Worm (Caenorhabditis elegans) whole organism, L1 larva: ENCODE measurements around the gene prp-8.
A peak's percentile ranks its signal among the peaks of the same experiment; 100 is the strongest.

Experiments
- aha-1 ChIP-seq: fragments of 150-350 bp; optimal IDR thresholded peaks from 2 replicates; lab custom pipeline; 2014; ENCODE audit warnings: missing biosample characterization, missing genetic modification characterization
- blmp-1 ChIP-seq: fragments of 150-350 bp; optimal IDR thresholded peaks from 2 replicates; lab custom pipeline; 2014; ENCODE audit warnings: missing biosample characterization, missing genetic modification characterization
- fos-1 ChIP-seq: fragments of 150-350 bp; optimal IDR thresholded peaks from 2 replicates; lab custom pipeline; 2014; ENCODE audit warnings: missing biosample characterization, missing genetic modification characterization
- lsy-2 ChIP-seq, 2 experiments: fragments of 150-350 bp; optimal IDR thresholded peaks; 2 replicates each; lab custom pipeline; 2014; ENCODE audit warnings: missing biosample characterization in 2 of 2, missing genetic modification characterization in 2 of 2
- nhr-12 ChIP-seq: sonication (generic microtip); optimal IDR thresholded peaks from 2 replicates; lab custom pipeline; 2017; ENCODE audit warnings: missing biosample characterization, missing genetic modification characterization
- pag-3 ChIP-seq: sonication (generic microtip); optimal IDR thresholded peaks from 2 replicates; lab custom pipeline; 2017; ENCODE audit warnings: missing genetic modification characterization, mild to moderate bottlenecking, missing compliant biosample characterization, antibody characterized with exemption, borderline replicate concordance; ENCODE audit not compliant: insufficient read depth
- tbx-2 ChIP-seq: sonication (generic microtip); optimal IDR thresholded peaks from 2 replicates; lab custom pipeline; 2016; ENCODE audit warnings: missing genetic modification characterization, missing compliant biosample characterization
- unc-62 ChIP-seq: fragments of 150-350 bp; optimal IDR thresholded peaks from 2 replicates; lab custom pipeline; 2014; ENCODE audit warnings: missing biosample characterization, missing genetic modification reagents, missing genetic modification characterization
- ztf-4 ChIP-seq: fragments of 150-350 bp; optimal IDR thresholded peaks from 2 replicates; lab custom pipeline; 2014; ENCODE audit warnings: missing biosample characterization, missing genetic modification characterization

DNA sequence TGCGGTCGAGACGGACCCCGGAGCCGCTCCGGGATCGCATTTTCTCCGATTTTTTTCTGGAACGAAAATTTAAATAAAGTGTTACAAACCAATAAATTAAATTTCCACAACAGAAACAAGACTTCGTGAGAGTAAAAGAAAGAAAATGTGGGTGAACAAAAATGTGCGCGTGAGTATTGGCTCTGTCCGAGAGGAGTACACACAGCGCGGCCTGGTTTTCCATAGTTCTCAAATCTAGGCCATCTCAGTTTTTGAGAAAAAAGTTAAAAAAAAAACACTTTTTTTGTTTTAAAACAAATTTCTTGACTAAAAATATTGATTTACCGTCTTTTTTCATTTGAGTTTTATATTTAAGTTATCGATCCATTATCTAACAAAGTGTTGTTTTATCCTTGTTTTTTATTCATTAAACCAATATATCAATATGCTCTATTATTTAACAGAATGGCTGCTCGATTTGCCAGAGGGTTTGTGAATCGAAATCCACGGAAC, 19.6 kb upstream of the prp-8 start, which contains the start of the genes C14B9.8 and mrpl-18:
- peak; percentile 83 for TF ChIP-seq tbx-2 (tag; lab: Kevin White, UChicago)
- no peak for TF ChIP-seq unc-62
- TF ChIP-seq lsy-2 (tag; optimal IDR thresholded peaks at IDR 0.05; lab: Kevin White, UChicago), result peak; percentile 78 to 82
- no peak for TF ChIP-seq pag-3 (tag; lab: Kevin White, UChicago)
- no peak for TF ChIP-seq nhr-12 (tag; lab: Kevin White, UChicago)
- no peak for TF ChIP-seq aha-1
- no peak for TF ChIP-seq blmp-1
- TF ChIP-seq ztf-4 (tag; lab: Kevin White, UChicago), result no peak
- TF ChIP-seq fos-1 (tag; lab: Kevin White, UChicago), result no peak
